Worm (Caenorhabditis elegans): ENCODE measurements around the gene mrps-10.
A peak's percentile ranks its signal among the peaks of the same experiment; 100 is the strongest.

mrps-10 gene

DNA sequence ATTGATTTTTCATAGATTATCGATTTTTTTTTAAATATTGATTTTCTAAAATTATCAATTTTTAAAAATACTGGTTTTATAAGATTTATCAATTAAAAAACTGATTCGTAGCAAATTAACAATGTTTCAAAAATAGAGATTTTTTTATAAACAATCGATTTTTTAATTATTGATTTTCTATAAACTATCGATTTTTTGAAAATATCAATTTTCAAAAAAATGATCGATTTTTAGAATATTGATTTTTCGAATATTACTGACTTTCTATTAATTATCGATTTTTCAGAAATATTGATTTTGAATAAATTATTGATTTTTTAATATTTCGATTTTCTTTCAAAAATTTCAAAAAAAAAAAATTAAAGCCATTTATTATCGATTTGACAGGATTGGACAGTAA lies 26.3 kb downstream of the mrps-10 start:
- TF ChIP-seq M03D4.4 (tag; optimal IDR thresholded peaks at IDR 0.05) (no peak), ces-1 (GFP tag; optimal IDR thresholded peaks at IDR 0.05) (peak; percentile 20)

DNA sequence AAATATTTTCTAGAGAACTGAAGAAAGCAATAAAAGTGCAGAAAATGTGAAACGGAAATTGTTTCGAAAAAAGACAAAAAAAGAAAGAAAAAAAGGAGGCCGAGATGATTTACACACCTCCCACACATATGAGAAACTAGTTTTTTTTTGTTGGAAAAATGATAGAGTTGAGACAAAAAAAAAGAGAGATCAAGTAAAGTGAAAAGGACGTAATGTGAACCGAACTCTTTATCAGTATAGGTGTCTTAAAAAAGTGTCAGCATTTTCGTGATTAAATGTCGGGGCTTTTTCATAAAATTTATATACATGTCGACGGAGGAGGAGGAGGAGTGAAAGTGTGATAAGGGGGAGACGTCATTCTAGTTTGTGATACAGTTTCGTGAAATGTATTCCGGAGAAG lies 32.9 kb downstream of the mrps-10 start:
- TF ChIP-seq drap-1 (GFP tag; optimal IDR thresholded peaks at IDR 0.05) (no peak), ham-2 (GFP tag; optimal IDR thresholded peaks at IDR 0.05) (no peak), mab-5 (tag; optimal IDR thresholded peaks at IDR 0.05) (no peak), ztf-11 (tag; optimal IDR thresholded peaks at IDR 0.05) (no peak), M03D4.4 (tag; optimal IDR thresholded peaks at IDR 0.05) (no peak), blmp-1 (tag; optimal IDR thresholded peaks at IDR 0.05) (no peak), ces-1 (GFP tag; optimal IDR thresholded peaks at IDR 0.05) (no peak), mep-1 (tag; optimal IDR thresholded peaks at IDR 0.05) (no peak), nhr-76 (tag; optimal IDR thresholded peaks at IDR 0.05) (no peak)

DNA sequence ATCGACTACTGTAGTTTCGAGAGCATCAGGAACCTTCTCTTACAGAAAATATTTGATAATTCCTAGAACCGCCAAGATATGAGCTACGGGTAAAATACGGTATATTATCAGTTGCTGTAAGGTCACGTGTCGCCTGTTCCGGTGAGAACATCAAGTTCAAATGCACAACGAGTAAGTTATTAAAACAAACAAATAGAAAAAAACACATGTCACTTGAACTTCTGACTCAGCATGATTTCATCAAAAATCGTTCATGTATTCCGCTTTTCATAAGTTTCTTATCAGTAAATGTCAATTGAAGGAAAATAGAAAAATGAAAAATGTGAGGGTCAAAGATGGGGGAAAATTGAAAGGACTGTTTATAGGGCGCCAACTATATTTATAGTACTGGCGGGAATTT lies 34.3 kb downstream of the mrps-10 start:
- no peak for TF ChIP-seq nhr-237 (tag; optimal IDR thresholded peaks at IDR 0.05)
- no peak for TF ChIP-seq nhr-2 (tag; optimal IDR thresholded peaks at IDR 0.05)
- no peak for TF ChIP-seq cnd-1 (tag; optimal IDR thresholded peaks at IDR 0.05)
- TF ChIP-seq nhr-12 (tag; optimal IDR thresholded peaks at IDR 0.05), result no peak
- no peak for TF ChIP-seq pha-4 (tag; optimal IDR thresholded peaks at IDR 0.05)
- no peak for TF ChIP-seq unc-62 (GFP tag; optimal IDR thresholded peaks at IDR 0.05)
- TF ChIP-seq drap-1 (GFP tag; optimal IDR thresholded peaks at IDR 0.05), result no peak
- TF ChIP-seq ham-2 (GFP tag; optimal IDR thresholded peaks at IDR 0.05), result no peak
- TF ChIP-seq M03D4.4 (tag; optimal IDR thresholded peaks at IDR 0.05), result no peak
- no peak for TF ChIP-seq hlh-1 (tag; optimal IDR thresholded peaks at IDR 0.05)
- TF ChIP-seq ztf-11 (tag; optimal IDR thresholded peaks at IDR 0.05), result no peak
- TF ChIP-seq ceh-83 (GFP tag; optimal IDR thresholded peaks at IDR 0.05), result no peak
- TF ChIP-seq snpc-4 (tag; optimal IDR thresholded peaks at IDR 0.05), result no peak
- no peak for TF ChIP-seq tbx-8 (GFP tag; optimal IDR thresholded peaks at IDR 0.05)

DNA sequence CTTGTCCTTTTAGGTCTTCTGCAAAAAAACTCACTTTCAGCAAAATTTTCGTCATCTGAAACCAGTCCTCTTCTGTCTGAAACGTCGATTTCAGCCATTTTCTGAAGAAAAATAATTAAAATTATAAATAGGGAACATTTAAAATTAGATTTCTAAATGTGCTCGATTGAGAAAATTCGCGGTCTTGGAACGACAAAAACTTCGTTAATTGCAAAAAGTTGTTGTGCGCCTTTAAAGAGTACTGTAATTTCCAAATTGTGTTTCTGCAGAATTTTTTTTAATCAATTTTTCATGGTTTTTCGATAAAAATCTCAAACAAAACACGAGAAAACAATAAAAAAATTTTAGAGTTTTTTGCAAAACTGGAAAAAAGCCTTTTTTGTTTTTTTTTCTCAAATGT lies 40.5 kb downstream of the mrps-10 start, which contains the start of gene ttm-1:
Gene ttm-1 (minus strand): TSS at position 101 of the 400 bp plus-strand sequence.
- TF ChIP-seq unc-62 (GFP tag; optimal IDR thresholded peaks at IDR 0.05) (no peak), sem-2 (GFP tag; optimal IDR thresholded peaks at IDR 0.05) (no peak), unc-120 (tag; optimal IDR thresholded peaks at IDR 0.05; ENCODE audit: poor library complexity, severe bottlenecking) (no peak), flh-1 (GFP tag; optimal IDR thresholded peaks at IDR 0.05) (no peak), bed-3 (GFP tag; optimal IDR thresholded peaks at IDR 0.05) (no peak), ham-2 (GFP tag; optimal IDR thresholded peaks at IDR 0.05) (no peak), nhr-237 (tag; optimal IDR thresholded peaks at IDR 0.05) (no peak), cnd-1 (tag; optimal IDR thresholded peaks at IDR 0.05) (no peak), ceh-83 (GFP tag; optimal IDR thresholded peaks at IDR 0.05) (no peak), lin-13 (tag; optimal IDR thresholded peaks at IDR 0.05) (no peak), pha-4 (tag; optimal IDR thresholded peaks at IDR 0.05) (no peak), ceh-43 (GFP tag; optimal IDR thresholded peaks at IDR 0.05) (no peak), blmp-1 (tag; optimal IDR thresholded peaks at IDR 0.05) (no peak), nhr-76 (tag; optimal IDR thresholded peaks at IDR 0.05) (no peak), zip-8 (tag; optimal IDR thresholded peaks at IDR 0.05) (no peak)

DNA sequence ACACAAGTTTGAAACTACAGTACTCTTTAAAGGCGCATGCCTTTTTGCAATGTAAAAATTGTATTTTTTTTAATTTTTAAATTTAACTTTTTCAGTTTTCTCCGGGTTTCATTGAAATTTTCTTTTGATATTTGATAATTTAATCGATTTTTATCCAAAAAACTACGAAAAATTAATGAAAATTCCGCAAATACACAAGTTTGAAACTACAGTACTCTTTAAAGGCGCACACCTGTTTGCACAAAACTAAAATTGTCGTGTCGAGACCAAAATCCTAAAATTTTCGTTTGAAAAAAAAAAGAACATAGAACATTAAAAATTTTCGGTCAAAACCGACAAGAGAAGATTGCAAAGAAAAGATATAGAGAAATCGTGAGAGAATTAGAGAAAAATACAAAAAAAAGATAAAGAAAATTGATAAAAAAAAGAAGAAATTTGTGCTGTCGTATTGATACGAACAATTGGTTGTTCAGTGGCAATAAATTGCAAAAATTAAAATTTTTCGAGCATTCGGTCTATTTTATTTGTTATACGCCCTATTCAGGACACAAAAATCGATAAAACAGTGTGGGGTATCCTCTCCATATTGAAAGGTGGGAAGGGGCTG lies 41.2 kb downstream of the mrps-10 start:
- TF ChIP-seq flh-1 (GFP tag; optimal IDR thresholded peaks at IDR 0.05), result no peak
- no peak for TF ChIP-seq ztf-11 (tag; optimal IDR thresholded peaks at IDR 0.05)
- no peak for TF ChIP-seq pha-4 (tag; optimal IDR thresholded peaks at IDR 0.05)
- no peak for TF ChIP-seq sptf-1 (tag; optimal IDR thresholded peaks at IDR 0.05)

DNA sequence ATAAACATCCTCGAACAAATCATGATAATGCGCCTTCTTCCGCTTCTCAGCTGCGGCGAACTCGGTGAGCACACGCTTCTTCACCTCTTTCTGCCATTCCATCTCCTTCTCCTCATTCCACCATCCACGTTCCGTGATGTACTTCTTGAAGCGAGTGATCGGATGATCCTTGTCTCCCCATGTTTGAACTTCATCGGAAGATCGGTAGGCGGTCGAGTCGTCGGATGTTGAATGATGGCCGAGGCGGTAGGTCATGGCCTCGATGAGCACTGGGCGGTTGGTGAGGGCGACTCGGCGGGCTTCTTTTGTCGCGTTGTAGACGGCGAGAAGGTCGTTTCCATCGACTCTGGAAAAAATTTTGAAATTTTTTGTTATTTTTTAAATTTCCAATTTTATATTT lies 42.0 kb downstream of the mrps-10 start:
- TF ChIP-seq nhr-2 (tag; optimal IDR thresholded peaks at IDR 0.05) (no peak), bed-3 (GFP tag; optimal IDR thresholded peaks at IDR 0.05) (no peak), elt-3 (tag; optimal IDR thresholded peaks at IDR 0.05) (no peak), sem-2 (GFP tag; optimal IDR thresholded peaks at IDR 0.05) (no peak), sptf-1 (tag; optimal IDR thresholded peaks at IDR 0.05) (no peak)
